Fruit fly (Drosophila melanogaster): ENCODE results near the gene CG12538.

CG12538 gene

dm6 chr3R:13509816-13510215 lies 13.5 kb downstream of the CG12538 start:
- no peak for TF ChIP-seq insv (optimal IDR thresholded peaks at IDR 0.05)
- no peak for TF ChIP-seq Sin3A (optimal IDR thresholded peaks at IDR 0.05)
- TF ChIP-seq Myc (optimal IDR thresholded peaks at IDR 0.05), result no peak
- no peak for TF ChIP-seq h (optimal IDR thresholded peaks at IDR 0.05)
- TF ChIP-seq ttk (optimal IDR thresholded peaks at IDR 0.05), result no peak
- no peak for TF ChIP-seq psq (optimal IDR thresholded peaks at IDR 0.05)

dm6 chr3R:13482283-13482682 lies 41.1 kb downstream of the CG12538 start:
- TF ChIP-seq Myc (optimal IDR thresholded peaks at IDR 0.05) (no peak), h (optimal IDR thresholded peaks at IDR 0.05) (no peak), ttk (optimal IDR thresholded peaks at IDR 0.05) (no peak), insv (optimal IDR thresholded peaks at IDR 0.05) (no peak)
